Fruit fly (Drosophila melanogaster): Measurements from ENCODE around the gene Inx7.

DNA sequence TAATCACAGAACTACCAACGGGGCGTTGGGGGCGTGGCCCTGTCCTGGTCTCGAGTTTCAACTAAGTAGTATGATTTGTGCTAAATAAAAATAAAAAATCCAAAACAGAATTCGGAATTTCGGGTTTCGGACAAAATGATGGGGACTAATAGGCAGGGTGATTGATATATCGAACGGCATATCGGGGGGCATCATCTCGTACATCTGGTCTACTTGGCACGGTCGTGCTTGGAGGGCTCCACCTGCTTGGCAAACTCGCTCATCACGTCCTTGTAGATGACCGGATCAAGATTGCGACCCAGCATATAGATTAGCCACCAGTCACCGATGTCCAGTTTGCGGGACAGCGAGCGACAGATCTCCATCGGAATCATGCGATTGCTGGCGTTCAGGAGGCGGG lies 19.2 kb downstream of the Inx7 start:
- no peak for TF ChIP-seq Vsx2 (GFP tag; optimal IDR thresholded peaks at IDR 0.05; ENCODE audit: partially characterized antibody)
- no peak for TF ChIP-seq usp (GFP tag; optimal IDR thresholded peaks at IDR 0.05)
- TF ChIP-seq Mio (GFP tag; optimal IDR thresholded peaks at IDR 0.05), result no peak
- TF ChIP-seq Dfd (GFP tag; optimal IDR thresholded peaks at IDR 0.05), result no peak
- TF ChIP-seq foxo (GFP tag; optimal IDR thresholded peaks at IDR 0.05), result no peak
- no peak for TF ChIP-seq CrebA (GFP tag; optimal IDR thresholded peaks at IDR 0.05; ENCODE audit: borderline replicate concordance)
- no peak for TF ChIP-seq h (GFP tag; optimal IDR thresholded peaks at IDR 0.05)
- TF ChIP-seq lola (GFP tag; optimal IDR thresholded peaks at IDR 0.05), result no peak
- no peak for TF ChIP-seq psq (GFP tag; optimal IDR thresholded peaks at IDR 0.05)
- no peak for TF ChIP-seq fru (GFP tag; optimal IDR thresholded peaks at IDR 0.05)
